Fruit fly (Drosophila melanogaster) whole organism, wandering third instar larva: ENCODE measurements around the gene jumu.

Source experiments
- Dfd ChIP-seq: fragments of >200 bp; optimal IDR thresholded peaks from 2 replicates; lab custom pipeline; 2017; ENCODE audit warnings: missing biosample characterization, missing genetic modification characterization
- GATAd ChIP-seq: sonication (Bioruptor generic); optimal IDR thresholded peaks from 2 replicates; lab custom pipeline; 2016; ENCODE audit warnings: missing biosample characterization, missing genetic modification characterization
- N ChIP-seq: fragments of >200 bp; optimal IDR thresholded peaks from 2 replicates; lab custom pipeline; 2018; ENCODE audit warnings: missing biosample characterization, missing external identifiers, missing genetic modification characterization
- Vsx2 ChIP-seq: fragments of 200-300, 225-300 bp; sonication (Bioruptor generic); optimal IDR thresholded peaks from 2 replicates; lab custom pipeline; 2018; ENCODE audit warnings: missing biosample characterization, missing genetic modification characterization; ENCODE audit not compliant: partially characterized antibody
- h ChIP-seq: fragments of 200-800 bp; sonication (Bioruptor generic); optimal IDR thresholded peaks from 3 replicates; lab custom pipeline; 2016; ENCODE audit warnings: missing biosample characterization, mild to moderate bottlenecking, missing genetic modification characterization
- psq ChIP-seq: fragments of 200-800 bp; sonication (Bioruptor generic); optimal IDR thresholded peaks from 3 replicates; lab custom pipeline; 2017; ENCODE audit warnings: missing biosample characterization, mild to moderate bottlenecking, missing genetic modification characterization, moderate library complexity

DNA sequence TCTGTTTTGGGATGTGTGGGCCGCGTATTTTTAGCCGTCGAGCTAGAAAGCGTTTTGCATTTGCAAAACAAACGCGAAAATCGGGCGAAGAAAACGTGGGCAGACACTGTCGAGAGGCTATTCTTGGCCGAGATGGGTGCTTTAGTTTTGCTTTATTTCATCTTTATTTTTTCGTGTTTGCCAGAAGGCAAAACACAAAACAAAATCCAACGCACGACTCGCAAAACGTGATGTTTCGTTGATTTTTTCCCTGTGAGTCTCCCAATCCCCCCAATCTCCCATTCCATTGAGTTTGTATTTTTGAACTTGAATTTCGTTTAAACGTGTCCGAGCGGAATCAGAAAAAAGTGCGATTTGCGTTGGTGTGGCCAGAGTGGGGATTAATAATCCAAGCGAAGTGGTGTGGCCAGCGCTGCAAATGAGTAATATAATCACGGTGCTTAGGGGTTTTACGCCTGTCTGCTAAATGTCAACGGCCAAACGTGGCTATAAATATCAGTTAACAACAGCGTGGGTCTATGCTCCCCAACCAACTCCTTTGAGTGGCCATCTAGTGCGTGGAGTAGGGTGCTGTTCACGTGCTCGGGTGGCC, 40.0 kb downstream of the jumu start:
- TF ChIP-seq GATAd: no peak
- no peak for TF ChIP-seq Dfd
- no peak for TF ChIP-seq psq
- no peak for TF ChIP-seq N (GFP tag; lab: Kevin White, UChicago)
- no peak for TF ChIP-seq h (GFP tag; lab: Kevin White, UChicago)
- no peak for TF ChIP-seq Vsx2
